Worm (Caenorhabditis elegans) whole organism, L1 larva: ENCODE data around the gene alp-1.
A peak's percentile ranks its signal among the peaks of the same experiment; 100 is the strongest.

Experiments used
- C04F5.9 ChIP-seq: sonication (generic microtip); optimal IDR thresholded peaks from 2 replicates; lab custom pipeline; 2016; ENCODE audit warnings: missing genetic modification characterization, missing compliant biosample characterization
- C34B4.2 ChIP-seq: sonication (generic microtip); optimal IDR thresholded peaks from 2 replicates; lab custom pipeline; 2017; ENCODE audit warnings: mild to moderate bottlenecking, missing genetic modification characterization, missing compliant biosample characterization
- F16B12.6 ChIP-seq: fragments of 150-350 bp; optimal IDR thresholded peaks from 2 replicates; lab custom pipeline; 2014; ENCODE audit warnings: missing biosample characterization, missing genetic modification characterization
- Y116A8C.19 ChIP-seq: sonication (generic microtip); optimal IDR thresholded peaks from 2 replicates; lab custom pipeline; 2016; ENCODE audit warnings: missing compliant biosample characterization, missing genetic modification characterization, borderline replicate concordance
- ceh-63 ChIP-seq: fragments of 200-800 bp; sonication (Bioruptor generic); optimal IDR thresholded peaks from 2 replicates; lab custom pipeline; 2018; ENCODE audit warnings: mild to moderate bottlenecking, missing genetic modification characterization, missing compliant biosample characterization
- ces-1 ChIP-seq: fragments of 150-350 bp; optimal IDR thresholded peaks from 2 replicates; lab custom pipeline; 2014; ENCODE audit warnings: missing biosample characterization, missing genetic modification reagents, missing genetic modification characterization
- dpl-1 ChIP-seq, 3 experiments: fragments of 150-350 bp in 2 of 3; sonication (generic microtip) in 1 of 3; optimal IDR thresholded peaks; 2 replicates each; lab custom pipeline; 2014 to 2017; ENCODE audit warnings: missing biosample characterization in 3 of 3, missing genetic modification characterization in 3 of 3, missing genetic modification reagents in 3 of 3
- efl-1 ChIP-seq, 4 experiments: fragments of 150-350 bp; optimal IDR thresholded peaks in 3 of 4; peaks in 1 of 4; 1 replicate in 1 of 4; 2 replicates in 3 of 4; lab custom pipeline; 2014; ENCODE audit warnings: missing biosample characterization in 2 of 4, missing genetic modification characterization in 2 of 4, missing genetic modification reagents in 2 of 4
- elt-2 ChIP-seq: sonication (generic microtip); optimal IDR thresholded peaks from 2 replicates; lab custom pipeline; 2016; ENCODE audit warnings: missing genetic modification characterization, mild to moderate bottlenecking, inconsistent platforms, missing compliant biosample characterization, missing genetic modification reagents
- elt-3 ChIP-seq, 6 experiments: fragments of 150-350 bp in 1 of 6; sonication (generic microtip); optimal IDR thresholded peaks; 2 replicates each; lab custom pipeline; 2017 to 2018; ENCODE audit warnings: missing biosample characterization in 6 of 6, missing genetic modification characterization in 6 of 6, inconsistent platforms in 1 of 6
- fkh-8 ChIP-seq: sonication (generic microtip); optimal IDR thresholded peaks from 2 replicates; lab custom pipeline; 2016; ENCODE audit warnings: mild to moderate bottlenecking, missing genetic modification characterization, missing compliant biosample characterization
- fos-1 ChIP-seq: fragments of 150-350 bp; optimal IDR thresholded peaks from 2 replicates; lab custom pipeline; 2014; ENCODE audit warnings: missing biosample characterization, missing genetic modification characterization
- grh-1 ChIP-seq: fragments of 200-800 bp; sonication (Bioruptor generic); IDR thresholded peaks from 2 replicates; pipeline ENCODE4 v1.3.6; 2022; ENCODE audit warnings: missing genetic modification reagents, missing genetic modification characterization, missing compliant biosample characterization
- hlh-17 ChIP-seq: fragments of 200-800 bp; sonication (Bioruptor generic); optimal IDR thresholded peaks from 2 replicates; lab custom pipeline; 2018; ENCODE audit warnings: missing genetic modification characterization, mild to moderate bottlenecking, missing compliant biosample characterization, moderate library complexity, borderline replicate concordance
- hpl-2 ChIP-seq: fragments of 150-350 bp; optimal IDR thresholded peaks from 2 replicates; lab custom pipeline; 2014; ENCODE audit warnings: missing biosample characterization, missing genetic modification reagents, missing genetic modification characterization
- isw-1 ChIP-seq: fragments of 200-800 bp; sonication (Bioruptor generic); IDR thresholded peaks from 2 replicates; pipeline ENCODE4 v1.3.6; 2022; ENCODE audit warnings: missing genetic modification characterization, missing compliant biosample characterization
- lin-14 ChIP-seq: fragments of 200-800 bp; sonication (Bioruptor generic); optimal IDR thresholded peaks from 2 replicates; lab custom pipeline; 2018; ENCODE audit warnings: mild to moderate bottlenecking, missing genetic modification characterization, moderate library complexity, missing compliant biosample characterization
- lin-15B ChIP-seq: fragments of 150-350 bp; sonication (generic microtip); optimal IDR thresholded peaks from 3 replicates; lab custom pipeline; 2014; ENCODE audit warnings: missing biosample characterization, missing genetic modification characterization
- lsy-2 ChIP-seq, 2 experiments: fragments of 150-350 bp; optimal IDR thresholded peaks; 2 replicates each; lab custom pipeline; 2014; ENCODE audit warnings: missing biosample characterization in 2 of 2, missing genetic modification characterization in 2 of 2
- mdl-1 ChIP-seq, 2 experiments: fragments of 150-350 bp; optimal IDR thresholded peaks; 2 replicates each; lab custom pipeline; 2014 to 2017; ENCODE audit warnings: missing biosample characterization in 2 of 2, missing genetic modification characterization in 2 of 2, inconsistent platforms in 1 of 2
- mef-2 ChIP-seq: fragments of 150-350 bp; optimal IDR thresholded peaks from 2 replicates; lab custom pipeline; 2014; ENCODE audit warnings: missing biosample characterization, missing genetic modification characterization
- mep-1 ChIP-seq: fragments of 150-350 bp; optimal IDR thresholded peaks from 2 replicates; lab custom pipeline; 2014; ENCODE audit warnings: missing biosample characterization, missing genetic modification characterization
- nhr-12 ChIP-seq: sonication (generic microtip); optimal IDR thresholded peaks from 2 replicates; lab custom pipeline; 2017; ENCODE audit warnings: missing biosample characterization, missing genetic modification characterization
- nhr-28 ChIP-seq: fragments of 150-350 bp; optimal IDR thresholded peaks from 2 replicates; lab custom pipeline; 2014; ENCODE audit warnings: missing biosample characterization, missing genetic modification characterization
- nhr-47 ChIP-seq: sonication (generic microtip); optimal IDR thresholded peaks from 2 replicates; lab custom pipeline; 2016; ENCODE audit warnings: mild to moderate bottlenecking, missing genetic modification characterization, moderate library complexity, missing compliant biosample characterization
- nhr-71 ChIP-seq: sonication (generic microtip); optimal IDR thresholded peaks from 2 replicates; lab custom pipeline; 2016; ENCODE audit warnings: mild to moderate bottlenecking, missing genetic modification characterization, moderate library complexity, missing compliant biosample characterization
- nhr-77 ChIP-seq: fragments of 150-350 bp; optimal IDR thresholded peaks from 2 replicates; lab custom pipeline; 2014; ENCODE audit warnings: missing biosample characterization, missing genetic modification characterization
- nhr-84 ChIP-seq: sonication (generic microtip); optimal IDR thresholded peaks from 2 replicates; lab custom pipeline; 2017; ENCODE audit warnings: missing biosample characterization, missing genetic modification characterization
- nhr-85 ChIP-seq: sonication (generic microtip); peaks from one replicate; lab custom pipeline; 2016; ENCODE audit warnings: missing genetic modification characterization, inconsistent platforms, missing compliant biosample characterization
- nhr-90 ChIP-seq: sonication (generic microtip); optimal IDR thresholded peaks from 2 replicates; lab custom pipeline; 2016; ENCODE audit warnings: mild to moderate bottlenecking, missing genetic modification characterization, missing compliant biosample characterization; ENCODE audit not compliant: poor library complexity
- pag-3 ChIP-seq: sonication (generic microtip); optimal IDR thresholded peaks from 2 replicates; lab custom pipeline; 2017; ENCODE audit warnings: missing genetic modification characterization, mild to moderate bottlenecking, missing compliant biosample characterization, antibody characterized with exemption, borderline replicate concordance; ENCODE audit not compliant: insufficient read depth
- pax-3 ChIP-seq: fragments of 200-800 bp; sonication (Bioruptor generic); optimal IDR thresholded peaks from 2 replicates; lab custom pipeline; 2018; ENCODE audit warnings: mild to moderate bottlenecking, missing genetic modification characterization, moderate library complexity, missing compliant biosample characterization
- pqm-1 ChIP-seq: sonication (generic microtip); optimal IDR thresholded peaks from 3 replicates; lab custom pipeline; 2017; ENCODE audit warnings: missing biosample characterization, missing genetic modification characterization
- rnt-1 ChIP-seq: sonication (generic microtip); optimal IDR thresholded peaks from 2 replicates; lab custom pipeline; 2016; ENCODE audit warnings: mild to moderate bottlenecking, missing genetic modification characterization, moderate library complexity, missing compliant biosample characterization
- snpc-4 ChIP-seq: fragments of 150-350 bp; optimal IDR thresholded peaks from 2 replicates; lab custom pipeline; 2014; ENCODE audit warnings: missing biosample characterization, missing genetic modification characterization
- snu-23 ChIP-seq: sonication (generic microtip); optimal IDR thresholded peaks from 2 replicates; lab custom pipeline; 2016; ENCODE audit warnings: missing genetic modification characterization, missing compliant biosample characterization
- sptf-1 ChIP-seq: fragments of 150-350 bp; optimal IDR thresholded peaks from 2 replicates; lab custom pipeline; 2014; ENCODE audit warnings: missing biosample characterization, missing genetic modification characterization
- unc-130 ChIP-seq: fragments of 150-350 bp; optimal IDR thresholded peaks from 2 replicates; lab custom pipeline; 2017; ENCODE audit warnings: missing biosample characterization, missing genetic modification characterization, inconsistent platforms

alp-1 gene

DNA sequence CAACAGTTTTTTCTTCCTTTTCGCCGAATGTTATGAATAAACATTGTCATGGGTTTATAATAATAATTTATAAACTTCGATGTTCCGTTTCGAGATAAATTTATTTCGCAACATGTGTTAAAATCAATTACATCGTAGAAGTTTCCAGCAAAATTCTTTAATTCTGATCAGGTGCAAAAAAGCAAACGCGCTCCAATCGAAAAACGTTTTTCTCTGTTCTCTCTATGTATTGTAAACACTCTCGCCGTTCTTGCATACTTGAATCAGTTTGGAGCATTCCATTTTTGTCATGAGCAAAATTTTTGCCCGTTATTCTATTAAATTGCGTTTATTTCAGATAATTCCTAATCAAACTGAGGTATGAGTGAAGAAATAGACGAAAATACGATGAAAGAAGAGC is 41.5 kb downstream of the alp-1 start, which contains the start of gene rad-54.L2 (continued):
- TF ChIP-seq dpl-1 (GFP tag; optimal IDR thresholded peaks at IDR 0.05; lab: Kevin White, UChicago): peak; percentile 43 to 63 (median 52)
- no peak for TF ChIP-seq pag-3 (tag; lab: Kevin White, UChicago)
- no peak for TF ChIP-seq pax-3
- no peak for TF ChIP-seq C34B4.2
- peak; percentile 76 for TF ChIP-seq mep-1 (tag; lab: Kevin White, UChicago)
- TF ChIP-seq isw-1 (GFP tag; lab: Robert Waterston, UW): no peak
- TF ChIP-seq fos-1 (tag; lab: Kevin White, UChicago): peak; percentile 5
- peak; percentile 23 for TF ChIP-seq nhr-90 (tag; lab: Kevin White, UChicago)
- TF ChIP-seq mef-2 (tag; lab: Kevin White, UChicago): no peak
- TF ChIP-seq lin-14: peak; percentile 76
- TF ChIP-seq elt-3 (tag; optimal IDR thresholded peaks at IDR 0.05; lab: Kevin White, UChicago): peak in 1 of 6 experiments; percentile 3
- TF ChIP-seq C04F5.9 (tag; lab: Kevin White, UChicago): no peak
- peak; percentile 64 for TF ChIP-seq nhr-47 (tag; lab: Kevin White, UChicago)
- TF ChIP-seq hpl-2 (GFP tag; lab: Kevin White, UChicago): no peak
- peak; percentile 5 for TF ChIP-seq nhr-85 (tag; lab: Kevin White, UChicago)
- no peak for TF ChIP-seq sptf-1 (tag; lab: Kevin White, UChicago)
- peak; percentile 41 to 76 for TF ChIP-seq lsy-2 (tag; optimal IDR thresholded peaks at IDR 0.05; lab: Kevin White, UChicago)
- TF ChIP-seq elt-2 (tag; lab: Kevin White, UChicago): no peak
- TF ChIP-seq nhr-28 (tag; lab: Kevin White, UChicago): no peak
- TF ChIP-seq Y116A8C.19 (tag; lab: Kevin White, UChicago): no peak
- TF ChIP-seq snpc-4 (tag; lab: Kevin White, UChicago): peak; percentile 19
- TF ChIP-seq rnt-1 (tag; lab: Kevin White, UChicago): no peak
- peak; percentile 79 for TF ChIP-seq fkh-8 (tag; lab: Kevin White, UChicago)
- peak; percentile 35 for TF ChIP-seq lin-15B (tag; lab: Kevin White, UChicago)
- TF ChIP-seq grh-1 (GFP tag; lab: Robert Waterston, UW): no peak
- TF ChIP-seq F16B12.6: peak; percentile 12
- TF ChIP-seq nhr-77 (tag; lab: Kevin White, UChicago): peak; percentile 10
- TF ChIP-seq ceh-63: no peak
- TF ChIP-seq efl-1 (optimal IDR thresholded peaks at IDR 0.05; lab: Kevin White, UChicago): peak; percentile 54 to 65
- TF ChIP-seq efl-1 (GFP tag; optimal IDR thresholded peaks at IDR 0.05 in 1 of 2; lab: Kevin White, UChicago): peak; percentile 65 to 93
- no peak for TF ChIP-seq ces-1 (GFP tag; lab: Kevin White, UChicago)
- TF ChIP-seq, all 84 proteins: peak for 31

DNA sequence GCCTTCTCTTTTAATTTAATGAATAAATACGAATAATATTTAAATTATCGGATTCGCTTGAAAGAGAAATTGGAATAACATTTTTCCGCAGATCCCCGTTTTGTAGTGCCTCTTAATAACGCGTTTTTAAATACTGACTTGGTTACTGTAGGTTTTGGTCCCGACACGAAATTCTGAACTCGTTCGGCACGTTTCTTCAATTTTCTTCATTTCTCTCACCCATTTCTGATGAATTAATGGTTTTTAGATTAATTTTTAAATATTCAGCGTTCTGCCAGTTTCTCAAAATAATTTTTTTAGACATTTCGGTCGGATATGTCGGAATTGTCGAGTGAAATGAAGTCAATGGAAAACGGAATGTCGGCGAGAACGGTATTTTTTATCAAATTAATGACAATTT is 49.1 kb downstream of the alp-1 start, which contains the start of gene C27B7.5:
Gene C27B7.5, plus strand, starts transcription at position 301 of the 400 bp plus-strand sequence.
- no peak for TF ChIP-seq nhr-84 (tag; lab: Kevin White, UChicago)
- TF ChIP-seq nhr-47 (tag; lab: Kevin White, UChicago): no peak
- no peak for TF ChIP-seq fos-1 (tag; lab: Kevin White, UChicago)
- TF ChIP-seq nhr-12 (tag; lab: Kevin White, UChicago): no peak
- TF ChIP-seq pqm-1: no peak
- TF ChIP-seq hlh-17 (GFP tag; lab: Kevin White, UChicago): no peak
- TF ChIP-seq mdl-1 (tag; optimal IDR thresholded peaks at IDR 0.05; lab: Kevin White, UChicago): no peak
- TF ChIP-seq elt-3 (tag; optimal IDR thresholded peaks at IDR 0.05; lab: Kevin White, UChicago): no peak
- no peak for TF ChIP-seq pag-3 (tag; lab: Kevin White, UChicago)
- TF ChIP-seq sptf-1 (tag; lab: Kevin White, UChicago): no peak

DNA sequence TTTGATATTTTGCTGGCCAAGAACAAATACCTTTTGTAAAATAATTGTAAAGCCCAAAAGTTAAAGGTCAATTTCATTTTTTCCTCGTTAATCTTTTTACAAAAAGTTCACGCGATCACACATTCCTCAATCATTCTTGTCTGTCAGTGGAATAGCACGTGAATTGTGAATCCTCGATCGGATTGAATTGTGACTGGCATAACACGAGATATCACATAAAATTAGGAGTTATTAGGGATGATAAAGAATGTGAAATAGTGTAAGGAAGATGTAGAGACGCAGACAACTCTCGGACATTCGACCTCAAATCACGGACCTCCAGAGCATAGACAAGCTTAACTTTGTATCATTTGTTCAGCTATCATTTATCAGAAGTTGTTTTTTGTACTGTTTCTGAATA is 53.9 kb downstream of the alp-1 start, which contains the start of gene C27B7.6:
Gene C27B7.6, minus strand, starts transcription at position 182 of the 400 bp plus-strand sequence.
- TF ChIP-seq rnt-1 (tag; lab: Kevin White, UChicago): peak; percentile 40
- TF ChIP-seq unc-130 (tag; lab: Kevin White, UChicago): peak; percentile 14
- TF ChIP-seq nhr-28 (tag; lab: Kevin White, UChicago): no peak
- no peak for TF ChIP-seq mdl-1 (tag; optimal IDR thresholded peaks at IDR 0.05; lab: Kevin White, UChicago)
- peak; percentile 24 for TF ChIP-seq snu-23 (GFP tag; lab: Kevin White, UChicago)
- TF ChIP-seq nhr-71 (tag; lab: Kevin White, UChicago): peak; percentile 62
- TF ChIP-seq efl-1 (optimal IDR thresholded peaks at IDR 0.05; lab: Kevin White, UChicago): no peak
- TF ChIP-seq efl-1 (GFP tag; optimal IDR thresholded peaks at IDR 0.05 in 1 of 2; lab: Kevin White, UChicago): peak in 1 of 2 experiments; percentile 83
